Fruit fly (Drosophila melanogaster) whole organism, prepupa: ENCODE results near the gene CG7483.

ENCODE experiments used
- CG11294 ChIP-seq: fragments of 200-800 bp; sonication (Bioruptor generic); IDR thresholded peaks from 2 replicates; pipeline ENCODE4 v1.3.6; 2022; ENCODE audit warnings: missing biosample characterization, missing genetic modification characterization
- CG6792 ChIP-seq: fragments of 200-800 bp; sonication (Bioruptor generic); optimal IDR thresholded peaks from 3 replicates; lab custom pipeline; 2016; ENCODE audit warnings: missing biosample characterization, missing genetic modification characterization
- CG9139 ChIP-seq: fragments of 200-800 bp; sonication (Bioruptor generic); optimal IDR thresholded peaks from 3 replicates; lab custom pipeline; 2017; ENCODE audit warnings: missing biosample characterization, mild to moderate bottlenecking, missing genetic modification characterization
- fkh ChIP-seq: fragments of 200-800 bp; sonication (Bioruptor generic); optimal IDR thresholded peaks from 3 replicates; lab custom pipeline; 2017; ENCODE audit warnings: missing biosample characterization, mild to moderate bottlenecking, missing genetic modification characterization, moderate library complexity

- TF ChIP-seq CG11294 (GFP tag; lab: Robert Waterston, UW) (no peak), CG6792 (GFP tag; lab: Kevin White, UChicago) (peak; percentile 31), fkh (GFP tag; lab: Kevin White, UChicago) (no peak), CG9139 (GFP tag; lab: Kevin White, UChicago) (no peak)
Measured at dm6 chr3R:8272573-8273165, 40.3 kb upstream of the CG7483 start.
